Worm (Caenorhabditis elegans) whole organism, L3 larva: ENCODE measurements around the gene erfa-1.
A peak's percentile ranks its signal among the peaks of the same experiment; 100 is the strongest.

Experiments used
- R02D3.7 ChIP-seq: fragments of 150-350 bp; optimal IDR thresholded peaks from 2 replicates; lab custom pipeline; 2014; ENCODE audit warnings: missing biosample characterization, missing genetic modification characterization
- ZK546.5 ChIP-seq: sonication (generic microtip); optimal IDR thresholded peaks from 2 replicates; lab custom pipeline; 2017; ENCODE audit warnings: missing biosample characterization, missing genetic modification characterization
- aly-2 ChIP-seq: fragments of 150-350 bp; optimal IDR thresholded peaks from 2 replicates; lab custom pipeline; 2014; ENCODE audit warnings: missing biosample characterization, missing genetic modification characterization
- ama-1 ChIP-seq: fragments of 150-350 bp; optimal IDR thresholded peaks from 2 replicates; lab custom pipeline; 2018
- ceh-28 ChIP-seq: fragments of 150-350 bp; optimal IDR thresholded peaks from 2 replicates; lab custom pipeline; 2014; ENCODE audit warnings: missing biosample characterization, missing genetic modification reagents, missing genetic modification characterization
- ceh-82 ChIP-seq: fragments of 150-350 bp; optimal IDR thresholded peaks from 2 replicates; lab custom pipeline; 2014; ENCODE audit warnings: missing biosample characterization, missing genetic modification characterization
- ceh-9 ChIP-seq: sonication (generic microtip); optimal IDR thresholded peaks from 2 replicates; lab custom pipeline; 2018; ENCODE audit warnings: missing biosample characterization, missing genetic modification characterization
- egl-27 ChIP-seq: sonication (generic microtip); optimal IDR thresholded peaks from 4 replicates; lab custom pipeline; 2017; ENCODE audit warnings: missing biosample characterization, missing genetic modification reagents, missing genetic modification characterization
- egl-5 ChIP-seq: fragments of 150-350 bp; optimal IDR thresholded peaks from 2 replicates; lab custom pipeline; 2017; ENCODE audit warnings: missing biosample characterization, missing genetic modification reagents, missing genetic modification characterization, inconsistent platforms
- elt-1 ChIP-seq: fragments of 150-350 bp; optimal IDR thresholded peaks from 2 replicates; lab custom pipeline; 2014; ENCODE audit warnings: missing biosample characterization, missing genetic modification characterization
- elt-2 ChIP-seq: sonication (generic microtip); optimal IDR thresholded peaks from 2 replicates; lab custom pipeline; 2016; ENCODE audit warnings: missing genetic modification reagents, mild to moderate bottlenecking, missing genetic modification characterization, missing compliant biosample characterization
- elt-3 ChIP-seq, 3 experiments: fragments of 150-350 bp in 1 of 3; sonication (generic microtip) in 2 of 3; optimal IDR thresholded peaks; 2 replicates in 2 of 3; 4 replicates in 1 of 3; lab custom pipeline; 2014 to 2017; ENCODE audit warnings: missing biosample characterization in 3 of 3, missing genetic modification characterization in 3 of 3
- eor-1 ChIP-seq, 2 experiments: fragments of 150-350 bp; optimal IDR thresholded peaks; 2 replicates each; lab custom pipeline; 2014 to 2018; ENCODE audit warnings: missing biosample characterization in 2 of 2, missing genetic modification characterization in 2 of 2
- fkh-10 ChIP-seq: sonication (generic microtip); optimal IDR thresholded peaks from 2 replicates; lab custom pipeline; 2017; ENCODE audit warnings: missing biosample characterization, missing genetic modification reagents, missing genetic modification characterization
- fkh-2 ChIP-seq: fragments of 150-350 bp; optimal IDR thresholded peaks from 2 replicates; lab custom pipeline; 2014; ENCODE audit warnings: missing biosample characterization, missing genetic modification reagents, missing genetic modification characterization
- fos-1 ChIP-seq: fragments of 150-350 bp; optimal IDR thresholded peaks from 2 replicates; lab custom pipeline; 2014; ENCODE audit warnings: missing biosample characterization, missing genetic modification characterization
- hmg-11 ChIP-seq: sonication (generic microtip); optimal IDR thresholded peaks from 2 replicates; lab custom pipeline; 2016; ENCODE audit warnings: missing genetic modification characterization, missing compliant biosample characterization
- lin-15B ChIP-seq: fragments of 150-350 bp; optimal IDR thresholded peaks from 2 replicates; lab custom pipeline; 2014; ENCODE audit warnings: missing biosample characterization, missing genetic modification characterization
- lsy-12 ChIP-seq: sonication (generic microtip); optimal IDR thresholded peaks from 2 replicates; lab custom pipeline; 2016; ENCODE audit warnings: mild to moderate bottlenecking, missing genetic modification characterization, missing compliant biosample characterization
- mdl-1 ChIP-seq: fragments of 150-350 bp; optimal IDR thresholded peaks from 2 replicates; lab custom pipeline; 2014; ENCODE audit warnings: missing biosample characterization, missing genetic modification characterization
- mml-1 ChIP-seq: fragments of 150-350 bp; sonication (generic microtip); optimal IDR thresholded peaks from 3 replicates; lab custom pipeline; 2014; ENCODE audit warnings: missing biosample characterization, missing genetic modification characterization
- nfya-1 ChIP-seq: sonication (generic microtip); optimal IDR thresholded peaks from 2 replicates; lab custom pipeline; 2017; ENCODE audit warnings: missing genetic modification characterization, mild to moderate bottlenecking, missing compliant biosample characterization, antibody characterized with exemption, moderate library complexity; ENCODE audit not compliant: insufficient read depth
- nhr-11 ChIP-seq: fragments of 150-350 bp; optimal IDR thresholded peaks from 2 replicates; lab custom pipeline; 2014; ENCODE audit warnings: missing biosample characterization, missing genetic modification characterization
- nhr-12 ChIP-seq: fragments of 150-350 bp; optimal IDR thresholded peaks from 2 replicates; lab custom pipeline; 2014; ENCODE audit warnings: missing biosample characterization, missing genetic modification characterization
- nhr-23 ChIP-seq: fragments of 150-350 bp; optimal IDR thresholded peaks from 2 replicates; lab custom pipeline; 2014; ENCODE audit warnings: missing biosample characterization, missing genetic modification reagents, missing genetic modification characterization
- nhr-237 ChIP-seq: fragments of 150-350 bp; optimal IDR thresholded peaks from 2 replicates; lab custom pipeline; 2014; ENCODE audit warnings: missing biosample characterization, missing genetic modification characterization
- nhr-43 ChIP-seq: sonication (generic microtip); optimal IDR thresholded peaks from 2 replicates; lab custom pipeline; 2016; ENCODE audit warnings: mild to moderate bottlenecking, missing genetic modification characterization, missing compliant biosample characterization; ENCODE audit not compliant: poor library complexity, severe bottlenecking
- nhr-67 ChIP-seq: fragments of 150-350 bp; optimal IDR thresholded peaks from 2 replicates; lab custom pipeline; 2014; ENCODE audit warnings: missing biosample characterization, missing genetic modification characterization
- nhr-76 ChIP-seq: fragments of 150-350 bp; sonication (generic microtip); optimal IDR thresholded peaks from 5 replicates; lab custom pipeline; 2014; ENCODE audit warnings: missing biosample characterization, missing genetic modification characterization
- pha-4 ChIP-seq: fragments of 150-350 bp; optimal IDR thresholded peaks from 2 replicates; lab custom pipeline; 2014; ENCODE audit warnings: missing biosample characterization, missing genetic modification reagents, missing genetic modification characterization
- pqm-1 ChIP-seq: fragments of 150-350 bp; optimal IDR thresholded peaks from 2 replicates; lab custom pipeline; 2017; ENCODE audit warnings: missing biosample characterization, missing genetic modification characterization, inconsistent platforms
- sea-2 ChIP-seq: fragments of 150-350 bp; sonication (generic microtip); optimal IDR thresholded peaks from 4 replicates; lab custom pipeline; 2014; ENCODE audit warnings: missing biosample characterization, missing genetic modification reagents, missing genetic modification characterization
- skn-1 ChIP-seq: fragments of 150-350 bp; optimal IDR thresholded peaks from 2 replicates; lab custom pipeline; 2014; ENCODE audit warnings: missing biosample characterization, missing genetic modification characterization
- ztf-4 ChIP-seq: fragments of 150-350 bp; optimal IDR thresholded peaks from 2 replicates; lab custom pipeline; 2014; ENCODE audit warnings: missing biosample characterization, missing genetic modification characterization

erfa-1 gene

ce11 chrV:6461250-6461649, 27.3 kb downstream of the erfa-1 start:
- TF ChIP-seq aly-2 (tag; lab: Kevin White, UChicago) (no peak), pha-4 (tag; lab: Kevin White, UChicago) (no peak), elt-2 (tag; lab: Kevin White, UChicago) (peak; percentile 15), pqm-1 (tag; lab: Kevin White, UChicago) (peak; percentile 3)

DNA sequence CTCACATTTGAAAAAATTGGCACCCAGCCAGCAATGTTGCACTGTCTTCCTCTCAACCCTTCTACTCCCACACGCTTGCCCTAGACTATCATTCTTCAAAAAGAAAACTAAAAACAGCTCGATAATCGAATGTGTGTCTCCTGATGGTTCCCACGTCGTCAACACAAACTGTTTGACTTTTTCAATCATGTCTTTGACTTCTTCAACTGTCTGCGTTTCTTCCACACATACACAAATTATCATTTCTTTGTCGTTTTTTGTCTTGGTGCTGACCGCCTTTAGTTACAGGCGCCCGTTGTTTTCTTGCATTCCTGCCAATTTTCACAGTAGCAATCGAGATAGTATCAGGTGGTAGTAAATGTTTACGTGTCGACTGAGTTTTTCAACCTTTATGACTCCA, 28.7 kb downstream of the erfa-1 start:
- TF ChIP-seq elt-2 (tag; lab: Kevin White, UChicago) (peak; percentile 63), ztf-4 (tag; lab: Kevin White, UChicago) (no peak), pha-4 (tag; lab: Kevin White, UChicago) (peak; percentile 14)

- TF ChIP-seq ZK546.5, result no peak
- TF ChIP-seq elt-3 (tag; optimal IDR thresholded peaks at IDR 0.05; lab: Kevin White, UChicago), result no peak
- TF ChIP-seq nhr-67 (tag; lab: Kevin White, UChicago), result no peak
- no peak for TF ChIP-seq nhr-43 (tag; lab: Kevin White, UChicago)
- TF ChIP-seq R02D3.7 (tag; lab: Kevin White, UChicago), result no peak
These were observed 30.3 kb downstream of the erfa-1 start for ce11 chrV:6464238-6464637.

ce11 chrV:6464765-6465164, 30.8 kb downstream of the erfa-1 start, which contains the start of gene unc-83:
Gene unc-83 (plus strand): TSS chrV:6465065.
- no peak for TF ChIP-seq nhr-237 (tag; lab: Kevin White, UChicago)
- no peak for TF ChIP-seq ceh-9 (tag; lab: Kevin White, UChicago)
- TF ChIP-seq egl-5, result no peak
- TF ChIP-seq fkh-10 (GFP tag; lab: Kevin White, UChicago), result no peak
- TF ChIP-seq ceh-82, result no peak
- no peak for TF ChIP-seq ztf-4 (tag; lab: Kevin White, UChicago)
- no peak for TF ChIP-seq nhr-23 (tag; lab: Kevin White, UChicago)
- no peak for TF ChIP-seq lin-15B (tag; lab: Kevin White, UChicago)
- TF ChIP-seq eor-1 (tag; optimal IDR thresholded peaks at IDR 0.05; lab: Kevin White, UChicago), result no peak
- TF ChIP-seq egl-27 (tag; lab: Kevin White, UChicago), result no peak

ce11 chrV:6467676-6468075, 33.7 kb downstream of the erfa-1 start:
- TF ChIP-seq lsy-12 (no peak), fos-1 (tag; lab: Kevin White, UChicago) (no peak), egl-5 (peak; percentile 14), pha-4 (tag; lab: Kevin White, UChicago) (no peak)

- no peak for TF ChIP-seq ZK546.5
- TF ChIP-seq elt-1 (tag; lab: Kevin White, UChicago), result peak; percentile 56
These were observed 37.3 kb downstream of the erfa-1 start for ce11 chrV:6471208-6471607.

DNA sequence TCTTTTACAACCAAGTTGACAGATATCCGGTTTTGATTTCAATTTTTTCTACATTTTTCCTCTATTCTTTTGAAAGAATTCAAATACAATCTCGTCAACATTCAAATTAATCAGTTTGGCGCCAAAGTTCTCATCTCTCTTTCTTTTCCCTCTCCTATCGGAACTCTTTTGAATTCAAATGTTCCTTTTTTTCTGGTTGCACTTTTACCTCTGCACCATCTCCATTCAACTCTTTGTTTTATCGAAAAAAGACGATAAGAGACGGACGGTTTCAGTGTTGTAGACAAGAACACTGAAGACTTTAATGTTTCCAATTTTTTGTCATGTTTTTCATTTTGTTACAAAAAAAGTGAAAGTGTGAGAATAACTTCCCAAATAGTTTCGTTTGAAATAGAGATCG, 42.1 kb downstream of the erfa-1 start:
- TF ChIP-seq pqm-1 (tag; lab: Kevin White, UChicago) (peak; percentile 76), aly-2 (tag; lab: Kevin White, UChicago) (no peak), elt-2 (tag; lab: Kevin White, UChicago) (peak; percentile 87), ama-1 (lab: Kevin White, UChicago) (no peak), skn-1 (peak; percentile 39), elt-3 (tag; optimal IDR thresholded peaks at IDR 0.05; lab: Kevin White, UChicago) (no peak), nfya-1 (no peak), nhr-11 (tag; lab: Kevin White, UChicago) (no peak), mdl-1 (tag; lab: Kevin White, UChicago) (no peak), pha-4 (tag; lab: Kevin White, UChicago) (peak; percentile 52), elt-1 (tag; lab: Kevin White, UChicago) (no peak), nhr-43 (tag; lab: Kevin White, UChicago) (no peak)

DNA sequence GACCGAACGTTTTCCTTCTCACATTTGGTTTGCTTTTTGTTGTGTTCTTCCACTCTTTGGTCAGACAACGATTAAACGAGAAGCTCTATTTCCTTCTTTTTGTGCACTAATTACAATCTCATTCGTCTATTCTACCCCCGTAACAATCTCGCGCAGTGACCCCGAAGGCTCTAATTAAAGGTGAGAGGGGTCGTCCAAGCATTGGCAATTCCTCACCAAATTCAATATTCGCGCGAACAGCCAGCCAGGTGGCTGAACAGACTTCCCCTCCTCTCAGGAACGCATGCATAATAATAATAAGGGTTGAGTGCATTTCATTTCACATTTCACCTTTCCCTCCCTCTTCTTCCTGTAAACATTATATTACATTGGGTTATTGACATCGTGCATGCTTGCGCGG, 51.2 kb downstream of the erfa-1 start:
- no peak for TF ChIP-seq nhr-237 (tag; lab: Kevin White, UChicago)
- no peak for TF ChIP-seq nhr-76
- TF ChIP-seq hmg-11 (tag; lab: Kevin White, UChicago), result no peak
- no peak for TF ChIP-seq lsy-12
- no peak for TF ChIP-seq fkh-2 (tag; lab: Kevin White, UChicago)
- no peak for TF ChIP-seq pha-4 (tag; lab: Kevin White, UChicago)
- no peak for TF ChIP-seq sea-2 (GFP tag; lab: Kevin White, UChicago)
- TF ChIP-seq pqm-1 (tag; lab: Kevin White, UChicago), result no peak
- no peak for TF ChIP-seq mml-1 (tag; lab: Kevin White, UChicago)
- no peak for TF ChIP-seq ceh-28
- no peak for TF ChIP-seq nhr-12 (tag; lab: Kevin White, UChicago)
- TF ChIP-seq nhr-11 (tag; lab: Kevin White, UChicago), result no peak
- TF ChIP-seq elt-1 (tag; lab: Kevin White, UChicago), result no peak
- no peak for TF ChIP-seq ZK546.5
- no peak for TF ChIP-seq nhr-43 (tag; lab: Kevin White, UChicago)
- TF ChIP-seq nfya-1, result no peak
- TF ChIP-seq fos-1 (tag; lab: Kevin White, UChicago), result no peak
